Worm (Caenorhabditis elegans) whole organism, young adult: ENCODE measurements around the gene nhr-257.

Experiments used
- D2030.7 ChIP-seq: fragments of 200-800 bp; sonication (Bioruptor generic); IDR thresholded peaks from 2 replicates; pipeline ENCODE4 v1.3.6; 2022; ENCODE audit warnings: missing genetic modification reagents, missing genetic modification characterization, missing compliant biosample characterization
- F22D6.2 ChIP-seq: sonication (generic microtip); optimal IDR thresholded peaks from 2 replicates; lab custom pipeline; 2016; ENCODE audit warnings: mild to moderate bottlenecking, missing genetic modification characterization, missing compliant biosample characterization
- T26A5.8 ChIP-seq: sonication (generic microtip); optimal IDR thresholded peaks from 2 replicates; lab custom pipeline; 2016; ENCODE audit warnings: missing genetic modification characterization, missing compliant biosample characterization
- ceh-79 ChIP-seq: sonication (generic microtip); optimal IDR thresholded peaks from 2 replicates; lab custom pipeline; 2017; ENCODE audit warnings: mild to moderate bottlenecking, missing genetic modification characterization, missing compliant biosample characterization
- him-1 ChIP-seq: sonication (generic microtip); optimal IDR thresholded peaks from 2 replicates; lab custom pipeline; 2016; ENCODE audit warnings: missing genotype, missing genetic modification reagents, missing genetic modification characterization, missing compliant biosample characterization
- hmg-20 ChIP-seq: fragments of 200-800 bp; sonication (Bioruptor generic); IDR thresholded peaks from 2 replicates; pipeline ENCODE4 v1.3.6; 2022; ENCODE audit warnings: missing genetic modification reagents, missing genetic modification characterization, missing compliant biosample characterization
- hrde-1 ChIP-seq: sonication (generic microtip); optimal IDR thresholded peaks from 2 replicates; lab custom pipeline; 2016; ENCODE audit warnings: missing genetic modification characterization, mild to moderate bottlenecking, missing compliant biosample characterization, moderate library complexity, missing genotype, missing genetic modification reagents, borderline replicate concordance
- lir-1 ChIP-seq: fragments of 200-800 bp; sonication (Bioruptor generic); conservative IDR thresholded peaks from 2 replicates; pipeline ENCODE4 v1.3.6; 2022; ENCODE audit warnings: missing genetic modification reagents, missing genetic modification characterization, missing compliant biosample characterization
- lsy-27 ChIP-seq: sonication (generic microtip); optimal IDR thresholded peaks from 2 replicates; lab custom pipeline; 2017; ENCODE audit warnings: missing genetic modification characterization, mild to moderate bottlenecking, missing compliant biosample characterization, antibody characterized with exemption, missing genotype, borderline replicate concordance; ENCODE audit not compliant: insufficient read depth
- nfya-1 ChIP-seq: sonication (generic microtip); optimal IDR thresholded peaks from 2 replicates; lab custom pipeline; 2017; ENCODE audit warnings: antibody characterized with exemption, missing compliant biosample characterization, missing genetic modification characterization, borderline replicate concordance; ENCODE audit not compliant: insufficient read depth

DNA sequence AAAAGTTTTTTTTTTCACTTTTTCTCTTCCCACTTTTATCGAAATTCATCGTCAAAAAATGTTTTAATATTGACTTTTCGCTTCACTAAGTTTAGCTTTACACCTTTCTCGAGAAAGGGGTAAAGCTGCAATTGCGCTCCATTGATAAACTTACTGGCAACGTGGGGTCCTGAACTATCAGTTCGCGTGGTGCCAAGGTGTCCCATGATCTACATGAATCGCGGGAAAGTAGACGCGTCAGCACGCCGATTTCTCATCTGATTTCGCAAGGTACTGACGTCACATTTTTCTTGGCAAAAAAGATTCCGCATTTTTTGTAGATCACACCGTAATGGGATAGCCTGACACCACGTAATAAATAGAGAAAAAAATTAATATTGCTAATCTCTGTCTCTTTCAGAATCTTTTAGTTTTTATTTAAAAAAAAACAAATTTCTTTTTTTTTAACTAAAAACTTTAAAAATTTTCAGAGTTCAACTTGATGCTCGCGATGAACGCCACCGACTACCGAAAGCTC, 40.9 kb upstream of the nhr-257 start, which contains the start of gene lido-15:
- no peak for TF ChIP-seq ceh-79
- no peak for TF ChIP-seq him-1 (tag; lab: Kevin White, UChicago)
- TF ChIP-seq lir-1 (GFP tag; lab: Robert Waterston, UW): no peak
- TF ChIP-seq nfya-1 (tag; lab: Kevin White, UChicago): no peak
- TF ChIP-seq hmg-20 (GFP tag; lab: Robert Waterston, UW): no peak
- no peak for TF ChIP-seq T26A5.8 (tag; lab: Kevin White, UChicago)
- TF ChIP-seq lsy-27: no peak
- TF ChIP-seq D2030.7 (GFP tag; lab: Robert Waterston, UW): no peak
- no peak for TF ChIP-seq hrde-1 (tag; lab: Kevin White, UChicago)
- TF ChIP-seq F22D6.2 (tag; lab: Kevin White, UChicago): no peak
